Worm (Caenorhabditis elegans) whole organism, L4 larva: Measurements from ENCODE around the gene taf-12.

Experiments used
- ama-1 ChIP-seq: fragments of 150-350 bp; optimal IDR thresholded peaks from 2 replicates; lab custom pipeline; 2014; ENCODE audit warnings: inconsistent platforms, mixed read lengths
- attf-4 ChIP-seq: sonication (generic microtip); optimal IDR thresholded peaks from 3 replicates; lab custom pipeline; 2017; ENCODE audit warnings: missing biosample characterization, missing genetic modification characterization
- lsy-2 ChIP-seq, 2 experiments: fragments of 150-350 bp in 1 of 2; sonication (generic microtip) in 1 of 2; optimal IDR thresholded peaks; 2 replicates each; lab custom pipeline; 2014 to 2017; ENCODE audit warnings: missing biosample characterization in 2 of 2, missing genetic modification characterization in 2 of 2
- nhr-102 ChIP-seq: sonication (generic microtip); optimal IDR thresholded peaks from 2 replicates; lab custom pipeline; 2016; ENCODE audit warnings: mild to moderate bottlenecking, missing genetic modification characterization, moderate library complexity, missing compliant biosample characterization
- nhr-6 ChIP-seq: fragments of 150-350 bp; optimal IDR thresholded peaks from 2 replicates; lab custom pipeline; 2014; ENCODE audit warnings: missing biosample characterization, missing genetic modification characterization
- nhr-76 ChIP-seq: fragments of 150-350 bp; optimal IDR thresholded peaks from 2 replicates; lab custom pipeline; 2014; ENCODE audit warnings: missing biosample characterization, missing genetic modification characterization
- nhr-77 ChIP-seq: fragments of 150-350 bp; optimal IDR thresholded peaks from 2 replicates; lab custom pipeline; 2014; ENCODE audit warnings: missing biosample characterization, missing genetic modification characterization
- pqm-1 ChIP-seq: sonication (generic microtip); optimal IDR thresholded peaks from 2 replicates; lab custom pipeline; 2017; ENCODE audit warnings: missing biosample characterization, missing genetic modification characterization

- TF ChIP-seq nhr-6 (tag; lab: Kevin White, UChicago) = no peak
- TF ChIP-seq nhr-77 (tag; lab: Kevin White, UChicago) = no peak
- no peak for TF ChIP-seq attf-4 (tag; lab: Kevin White, UChicago)
- no peak for TF ChIP-seq nhr-102
- no peak for TF ChIP-seq pqm-1 (tag; lab: Kevin White, UChicago)
- TF ChIP-seq lsy-2 (tag; optimal IDR thresholded peaks at IDR 0.05; lab: Kevin White, UChicago) = no peak
- TF ChIP-seq ama-1 (lab: Kevin White, UChicago) = no peak
- TF ChIP-seq nhr-76 (tag; lab: Kevin White, UChicago) = no peak
Measured at ce11 chrIII:11909778-11910177, 40.7 kb upstream of the taf-12 start, which contains the start of gene faah-4.
